Worm (Caenorhabditis elegans) whole organism, young adult: Measurements from ENCODE around the gene nhr-25.
A peak's percentile ranks its signal among the peaks of the same experiment; 100 is the strongest.

Source experiments
- B0336.3 ChIP-seq: fragments of 200-800 bp; sonication (Bioruptor generic); IDR thresholded peaks from 2 replicates; pipeline ENCODE4 v1.3.6; 2022; ENCODE audit warnings: missing genetic modification characterization, missing compliant biosample characterization
- C06A6.2 ChIP-seq: fragments of 200-800 bp; sonication (Bioruptor generic); conservative IDR thresholded peaks from 2 replicates; pipeline ENCODE4 v1.3.6; 2022; ENCODE audit warnings: missing genetic modification characterization, missing compliant biosample characterization
- C17E4.6 ChIP-seq: fragments of 200-800 bp; sonication (Bioruptor generic); IDR thresholded peaks from 2 replicates; pipeline ENCODE4 v1.3.6; 2022; ENCODE audit warnings: missing genetic modification reagents, missing genetic modification characterization, missing compliant biosample characterization
- F10E7.11 ChIP-seq: sonication (generic microtip); optimal IDR thresholded peaks from 2 replicates; lab custom pipeline; 2017; ENCODE audit warnings: mild to moderate bottlenecking, missing genetic modification characterization, moderate library complexity, missing compliant biosample characterization
- F22D6.2 ChIP-seq: sonication (generic microtip); optimal IDR thresholded peaks from 2 replicates; lab custom pipeline; 2016; ENCODE audit warnings: mild to moderate bottlenecking, missing genetic modification characterization, missing compliant biosample characterization
- F33H1.4 ChIP-seq: fragments of 200-800 bp; sonication (Bioruptor generic); IDR thresholded peaks from 2 replicates; pipeline ENCODE4 v1.3.6; 2022; ENCODE audit warnings: missing genetic modification reagents, missing genetic modification characterization, missing compliant biosample characterization
- F37B4.10 ChIP-seq: fragments of 200-800 bp; sonication (Bioruptor generic); IDR thresholded peaks from 2 replicates; pipeline ENCODE4 v1.3.6; 2022; ENCODE audit warnings: missing genetic modification characterization, missing compliant biosample characterization
- F49E8.2 ChIP-seq: sonication (generic microtip); optimal IDR thresholded peaks from 3 replicates; lab custom pipeline; 2017; ENCODE audit warnings: missing genetic modification characterization, mild to moderate bottlenecking, missing compliant biosample characterization, antibody characterized with exemption, moderate library complexity; ENCODE audit not compliant: insufficient read depth
- F52B5.7 ChIP-seq: sonication (generic microtip); optimal IDR thresholded peaks from 2 replicates; lab custom pipeline; 2016; ENCODE audit warnings: mild to moderate bottlenecking, missing genetic modification characterization, missing compliant biosample characterization
- K11D2.4 ChIP-seq: fragments of 200-800 bp; sonication (Bioruptor generic); IDR thresholded peaks from 2 replicates; pipeline ENCODE4 v1.3.6; 2022; ENCODE audit warnings: missing genetic modification reagents, missing genetic modification characterization, missing compliant biosample characterization
- T07F8.4 ChIP-seq: sonication (generic microtip); optimal IDR thresholded peaks from 2 replicates; lab custom pipeline; 2016; ENCODE audit warnings: mild to moderate bottlenecking, missing genetic modification characterization, moderate library complexity, missing compliant biosample characterization
- Y56A3A.18 ChIP-seq: fragments of 200-800 bp; sonication (Bioruptor generic); IDR thresholded peaks from 2 replicates; pipeline ENCODE4 v1.3.6; 2022; ENCODE audit warnings: missing genetic modification reagents, missing genetic modification characterization, missing compliant biosample characterization
- Y79H2A.3 ChIP-seq: fragments of 200-800 bp; sonication (Bioruptor generic); conservative IDR thresholded peaks from 2 replicates; pipeline ENCODE4 v1.3.6; 2022; ENCODE audit warnings: missing genetic modification reagents, missing genetic modification characterization, missing compliant biosample characterization
- ZK185.1 ChIP-seq: sonication (generic microtip); optimal IDR thresholded peaks from 2 replicates; lab custom pipeline; 2016; ENCODE audit warnings: mild to moderate bottlenecking, missing genetic modification characterization, missing compliant biosample characterization; ENCODE audit not compliant: poor library complexity, severe bottlenecking
- ama-1 ChIP-seq, 3 experiments: fragments of 150-350 bp in 1 of 3; sonication (generic microtip) in 2 of 3; optimal IDR thresholded peaks; 2 replicates each; lab custom pipeline; 2014 to 2018; ENCODE audit warnings: missing biosample characterization in 2 of 3, missing genetic modification characterization in 2 of 3, missing genetic modification reagents in 2 of 3
- aptf-3 ChIP-seq: fragments of 200-800 bp; sonication (Bioruptor generic); IDR thresholded peaks from 2 replicates; pipeline ENCODE4 v1.3.6; 2022; ENCODE audit warnings: missing genetic modification characterization, missing compliant biosample characterization
- attf-3 ChIP-seq: fragments of 200-800 bp; sonication (Bioruptor generic); conservative IDR thresholded peaks from 2 replicates; pipeline ENCODE4 v1.3.6; 2022; ENCODE audit warnings: missing genetic modification reagents, missing genetic modification characterization, missing compliant biosample characterization
- attf-5 ChIP-seq: fragments of 200-800 bp; sonication (Bioruptor generic); optimal IDR thresholded peaks from 2 replicates; lab custom pipeline; 2018; ENCODE audit warnings: mild to moderate bottlenecking, missing genetic modification characterization, missing compliant biosample characterization
- bed-1 ChIP-seq: fragments of 200-800 bp; sonication (Bioruptor generic); IDR thresholded peaks from 2 replicates; pipeline ENCODE4 v1.3.6; 2022; ENCODE audit warnings: missing genetic modification reagents, missing genetic modification characterization, missing compliant biosample characterization
- bed-2 ChIP-seq: fragments of 200-800 bp; sonication (Bioruptor generic); IDR thresholded peaks from 2 replicates; pipeline ENCODE4 v1.3.6; 2022; ENCODE audit warnings: missing genetic modification reagents, missing genetic modification characterization, missing compliant biosample characterization
- cebp-2 ChIP-seq: fragments of 200-800 bp; sonication (Bioruptor generic); IDR thresholded peaks from 2 replicates; pipeline ENCODE4 v1.3.6; 2022; ENCODE audit warnings: missing genetic modification characterization, missing compliant biosample characterization
- ceh-100 ChIP-seq: fragments of 200-800 bp; sonication (Bioruptor generic); IDR thresholded peaks from 2 replicates; pipeline ENCODE4 v1.3.6; 2022; ENCODE audit warnings: missing genetic modification reagents, missing genetic modification characterization, missing compliant biosample characterization
- ceh-27 ChIP-seq: fragments of 200-800 bp; sonication (Bioruptor generic); optimal IDR thresholded peaks from 2 replicates; lab custom pipeline; 2018; ENCODE audit warnings: mild to moderate bottlenecking, missing genetic modification characterization, moderate library complexity, missing compliant biosample characterization
- ceh-40 ChIP-seq: fragments of 200-800 bp; sonication (Bioruptor generic); IDR thresholded peaks from 2 replicates; pipeline ENCODE4 v1.3.6; 2022; ENCODE audit warnings: missing genetic modification characterization, missing compliant biosample characterization
- chd-7 ChIP-seq: sonication (generic microtip); optimal IDR thresholded peaks from 2 replicates; lab custom pipeline; 2016; ENCODE audit warnings: mild to moderate bottlenecking, missing genetic modification characterization, moderate library complexity, missing compliant biosample characterization
- dpff-1 ChIP-seq: sonication (generic microtip); optimal IDR thresholded peaks from 2 replicates; lab custom pipeline; 2017; ENCODE audit warnings: mild to moderate bottlenecking, missing genetic modification characterization, missing compliant biosample characterization
- dpl-1 ChIP-seq: fragments of 150-350 bp; optimal IDR thresholded peaks from 2 replicates; lab custom pipeline; 2014; ENCODE audit warnings: missing biosample characterization, missing genetic modification reagents, missing genetic modification characterization
- egrh-3 ChIP-seq: fragments of 200-800 bp; sonication (Bioruptor generic); IDR thresholded peaks from 2 replicates; pipeline ENCODE4 v1.3.6; 2022; ENCODE audit warnings: missing genetic modification reagents, missing genetic modification characterization, missing compliant biosample characterization
- ets-4 ChIP-seq: fragments of 200-800 bp; sonication (Bioruptor generic); optimal IDR thresholded peaks from 2 replicates; lab custom pipeline; 2018; ENCODE audit warnings: mild to moderate bottlenecking, missing genetic modification characterization, missing compliant biosample characterization
- gei-17 ChIP-seq: fragments of 200-800 bp; sonication (Bioruptor generic); optimal IDR thresholded peaks from 2 replicates; lab custom pipeline; 2018; ENCODE audit warnings: mild to moderate bottlenecking, missing genetic modification characterization, missing compliant biosample characterization
- hmg-1.2 ChIP-seq: fragments of 200-800 bp; sonication (Bioruptor generic); IDR thresholded peaks from 2 replicates; pipeline ENCODE4 v1.3.6; 2022; ENCODE audit warnings: missing genetic modification reagents, missing genetic modification characterization, missing compliant biosample characterization
- hsf-1 ChIP-seq: fragments of 200-800 bp; sonication (Bioruptor generic); IDR thresholded peaks from 2 replicates; pipeline ENCODE4 v1.3.6; 2022; ENCODE audit warnings: missing genetic modification reagents, missing genetic modification characterization, missing compliant biosample characterization
- lag-1 ChIP-seq: fragments of 200-800 bp; sonication (Bioruptor generic); IDR thresholded peaks from 2 replicates; pipeline ENCODE4 v1.3.6; 2022; ENCODE audit warnings: missing genetic modification reagents, missing genetic modification characterization, missing compliant biosample characterization
- let-526 ChIP-seq: fragments of 200-800 bp; sonication (Bioruptor generic); IDR thresholded peaks from 2 replicates; pipeline ENCODE4 v1.3.6; 2022; ENCODE audit warnings: missing genetic modification reagents, missing genetic modification characterization, missing compliant biosample characterization
- lin-35 ChIP-seq, 3 experiments: fragments of 150-350 bp in 2 of 3; sonication (generic microtip) in 1 of 3; optimal IDR thresholded peaks; 2 replicates each; lab custom pipeline; 2014 to 2018; ENCODE audit warnings: missing biosample characterization in 3 of 3, missing genetic modification characterization in 3 of 3, missing genetic modification reagents in 3 of 3
- lsy-27 ChIP-seq: sonication (generic microtip); optimal IDR thresholded peaks from 2 replicates; lab custom pipeline; 2017; ENCODE audit warnings: missing genetic modification characterization, mild to moderate bottlenecking, missing compliant biosample characterization, antibody characterized with exemption, missing genotype, borderline replicate concordance; ENCODE audit not compliant: insufficient read depth
- mxl-1 ChIP-seq: sonication (generic microtip); optimal IDR thresholded peaks from 2 replicates; lab custom pipeline; 2016; ENCODE audit warnings: missing genetic modification characterization, missing compliant biosample characterization
- nfya-2 ChIP-seq: fragments of 200-800 bp; sonication (Bioruptor generic); IDR thresholded peaks from 2 replicates; pipeline ENCODE4 v1.3.6; 2022; ENCODE audit warnings: missing genetic modification reagents, missing genetic modification characterization, missing compliant biosample characterization
- nhr-80 ChIP-seq: sonication (generic microtip); optimal IDR thresholded peaks from 2 replicates; lab custom pipeline; 2016; ENCODE audit warnings: missing genetic modification characterization, missing compliant biosample characterization
- pbrm-1 ChIP-seq: fragments of 200-800 bp; sonication (Bioruptor generic); IDR thresholded peaks from 2 replicates; pipeline ENCODE4 v1.3.6; 2022; ENCODE audit warnings: missing genetic modification reagents, missing genetic modification characterization, missing compliant biosample characterization
- pha-4 ChIP-seq: fragments of 150-350 bp; sonication (generic microtip); optimal IDR thresholded peaks from 2 replicates; lab custom pipeline; 2014; ENCODE audit warnings: missing biosample characterization, missing genetic modification reagents, missing genetic modification characterization
- repo-1 ChIP-seq: sonication (generic microtip); optimal IDR thresholded peaks from 2 replicates; lab custom pipeline; 2017; ENCODE audit warnings: mild to moderate bottlenecking, missing genetic modification characterization, missing compliant biosample characterization
- tbx-9 ChIP-seq: sonication (generic microtip); optimal IDR thresholded peaks from 2 replicates; lab custom pipeline; 2016; ENCODE audit warnings: borderline replicate concordance, missing genetic modification characterization, inconsistent platforms, missing compliant biosample characterization
- unc-130 ChIP-seq: sonication (generic microtip); optimal IDR thresholded peaks from 2 replicates; lab custom pipeline; 2016; ENCODE audit warnings: missing genetic modification reagents, missing genetic modification characterization, missing compliant biosample characterization
- unc-62 ChIP-seq: fragments of 150-350 bp; optimal IDR thresholded peaks from 2 replicates; lab custom pipeline; 2014; ENCODE audit warnings: missing biosample characterization, missing genetic modification reagents, missing genetic modification characterization
- zim-3 ChIP-seq: sonication (generic microtip); optimal IDR thresholded peaks from 2 replicates; lab custom pipeline; 2017; ENCODE audit warnings: mild to moderate bottlenecking, missing genetic modification characterization, moderate library complexity, missing compliant biosample characterization
- ztf-18 ChIP-seq: sonication (generic microtip); optimal IDR thresholded peaks from 2 replicates; lab custom pipeline; 2016; ENCODE audit warnings: missing genotype, mild to moderate bottlenecking, missing genetic modification characterization, missing compliant biosample characterization
- ztf-25 ChIP-seq: fragments of 200-800 bp; sonication (Bioruptor generic); IDR thresholded peaks from 2 replicates; pipeline ENCODE4 v1.3.6; 2022; ENCODE audit warnings: missing genetic modification reagents, missing genetic modification characterization, missing compliant biosample characterization
- ztf-3 ChIP-seq: fragments of 200-800 bp; sonication (Bioruptor generic); optimal IDR thresholded peaks from 2 replicates; lab custom pipeline; 2018; ENCODE audit warnings: mild to moderate bottlenecking, missing genetic modification characterization, missing compliant biosample characterization

The nhr-25 gene

ce11 chrX:12975595-12976089 lies 32.7 kb upstream of the nhr-25 start, which contains the start of gene ppk-3 (continued):
- TF ChIP-seq F52B5.7 (tag; lab: Kevin White, UChicago) = no peak
- TF ChIP-seq bed-1 (GFP tag; lab: Robert Waterston, UW) = no peak
- no peak for TF ChIP-seq bed-2
- TF ChIP-seq ZK185.1 = no peak
- TF ChIP-seq dpl-1 (GFP tag; lab: Kevin White, UChicago) = no peak
- no peak for TF ChIP-seq ztf-3 (GFP tag; lab: Kevin White, UChicago)
- TF ChIP-seq mxl-1 (tag; lab: Kevin White, UChicago) = no peak
- TF ChIP-seq gei-17 (GFP tag; lab: Kevin White, UChicago) = peak; percentile 10
- TF ChIP-seq B0336.3 (GFP tag; lab: Robert Waterston, UW) = 0 out of 2 replicates have a peak, but pooled peaks have one; percentile 28
- TF ChIP-seq C17E4.6 (GFP tag; lab: Robert Waterston, UW) = no peak
- 0 out of 2 replicates have a peak, but pooled peaks have one; percentile 27 for TF ChIP-seq K11D2.4
- TF ChIP-seq attf-5 (GFP tag; lab: Kevin White, UChicago) = peak; percentile 3
- peak; percentile 92 for TF ChIP-seq hmg-1.2
- TF ChIP-seq pha-4 (tag; lab: Kevin White, UChicago) = no peak
- no peak for TF ChIP-seq lsy-27
- peak; percentile 22 for TF ChIP-seq nhr-80 (tag; lab: Kevin White, UChicago)
- TF ChIP-seq F22D6.2 (tag; lab: Kevin White, UChicago) = no peak
- no peak for TF ChIP-seq ztf-25 (GFP tag; lab: Robert Waterston, UW)
- TF ChIP-seq Y56A3A.18 (GFP tag; lab: Robert Waterston, UW) = no peak
- no peak for TF ChIP-seq F10E7.11
- no peak for TF ChIP-seq zim-3 (tag; lab: Kevin White, UChicago)
- no peak for TF ChIP-seq unc-62
- TF ChIP-seq ets-4 (GFP tag; lab: Kevin White, UChicago) = no peak
- TF ChIP-seq pbrm-1 (GFP tag; lab: Robert Waterston, UW) = 0 out of 2 replicates have a peak, but pooled peaks have one; percentile 32
- TF ChIP-seq T07F8.4 = no peak
- no peak for TF ChIP-seq F37B4.10 (GFP tag; lab: Robert Waterston, UW)
- TF ChIP-seq ztf-18 (tag; lab: Kevin White, UChicago) = no peak
- TF ChIP-seq hsf-1 (GFP tag; lab: Robert Waterston, UW) = no peak
- no peak for TF ChIP-seq unc-130 (GFP tag; lab: Kevin White, UChicago)
- no peak for TF ChIP-seq repo-1
- no peak for TF ChIP-seq ama-1 (optimal IDR thresholded peaks at IDR 0.05; lab: Kevin White, UChicago)
- TF ChIP-seq ama-1 (GFP tag; optimal IDR thresholded peaks at IDR 0.05; lab: Kevin White, UChicago) = no peak
- no peak for TF ChIP-seq egrh-3 (GFP tag; lab: Robert Waterston, UW)
- TF ChIP-seq F49E8.2 = no peak
- TF ChIP-seq C06A6.2 (GFP tag; lab: Robert Waterston, UW) = no peak
- TF ChIP-seq aptf-3 (GFP tag; lab: Robert Waterston, UW) = no peak
- no peak for TF ChIP-seq cebp-2 (GFP tag; lab: Robert Waterston, UW)
- TF ChIP-seq ceh-40 (GFP tag; lab: Robert Waterston, UW) = no peak
- TF ChIP-seq ceh-100 = no peak
- TF ChIP-seq nfya-2 (GFP tag; lab: Robert Waterston, UW) = no peak
- TF ChIP-seq Y79H2A.3 (GFP tag; lab: Robert Waterston, UW) = no peak
- no peak for TF ChIP-seq lag-1 (GFP tag; lab: Robert Waterston, UW)
- 0 out of 2 replicates have a peak, but pooled peaks have one; percentile 12 for TF ChIP-seq attf-3
- no peak for TF ChIP-seq chd-7
- no peak for TF ChIP-seq dpff-1 (tag; lab: Kevin White, UChicago)
- TF ChIP-seq ceh-27 (GFP tag; lab: Kevin White, UChicago) = peak; percentile 37
- no peak for TF ChIP-seq tbx-9 (tag; lab: Kevin White, UChicago)
- no peak for TF ChIP-seq lin-35 (GFP tag; optimal IDR thresholded peaks at IDR 0.05; lab: Kevin White, UChicago)
- no peak for TF ChIP-seq F33H1.4 (GFP tag; lab: Robert Waterston, UW)
- 0 out of 2 replicates have a peak, but pooled peaks have one; percentile 25 for TF ChIP-seq let-526 (GFP tag; lab: Robert Waterston, UW)
